Fruit fly (Drosophila melanogaster) whole organism, embryonic: ENCODE measurements around the gene CG33489.
A peak's percentile ranks its signal among the peaks of the same experiment; 100 is the strongest.

Experiments
- Atf3 ChIP-seq: fragments of 200-800 bp; sonication (Bioruptor generic); optimal IDR thresholded peaks from 3 replicates; lab custom pipeline; 2016; ENCODE audit warnings: missing biosample characterization, missing genetic modification characterization
- B-H2 ChIP-seq: fragments of 200-800 bp; sonication (Bioruptor generic); optimal IDR thresholded peaks from 2 replicates; lab custom pipeline; 2018; ENCODE audit warnings: missing biosample characterization, mild to moderate bottlenecking, missing genetic modification characterization
- C15 ChIP-seq: fragments of 200-800 bp; sonication (Bioruptor generic); IDR thresholded peaks from 3 replicates; pipeline ENCODE4 v1.3.6; 2022; ENCODE audit warnings: missing biosample characterization, missing genetic modification characterization
- CG10209 ChIP-seq: fragments of 200-800 bp; sonication (Bioruptor generic); optimal IDR thresholded peaks from 3 replicates; lab custom pipeline; 2017; ENCODE audit warnings: missing biosample characterization, mild to moderate bottlenecking, missing genetic modification characterization, missing genetic modification reagents
- CG10462 ChIP-seq: fragments of 200-800 bp; sonication (Bioruptor generic); optimal IDR thresholded peaks from 2 replicates; lab custom pipeline; 2016; ENCODE audit warnings: missing biosample characterization, missing genetic modification characterization
- CG10654 ChIP-seq: fragments of 200-800 bp; sonication (Bioruptor generic); optimal IDR thresholded peaks from 2 replicates; lab custom pipeline; 2016; ENCODE audit warnings: missing biosample characterization, missing genetic modification characterization
- CG10959 ChIP-seq: fragments of 200-800 bp; sonication (Bioruptor generic); IDR thresholded peaks from 2 replicates; pipeline ENCODE4 v1.3.6; 2022; ENCODE audit warnings: missing biosample characterization, missing genetic modification characterization
- CG12104 ChIP-seq: fragments of 200-800 bp; sonication (Bioruptor generic); optimal IDR thresholded peaks from 3 replicates; lab custom pipeline; 2016; ENCODE audit warnings: missing biosample characterization, missing genetic modification characterization
- CG13123 ChIP-seq: fragments of 200-800 bp; sonication (Bioruptor generic); optimal IDR thresholded peaks from 2 replicates; lab custom pipeline; 2016; ENCODE audit warnings: missing biosample characterization, missing genetic modification characterization
- CG14710 ChIP-seq: fragments of 200-800 bp; sonication (Bioruptor generic); optimal IDR thresholded peaks from 3 replicates; lab custom pipeline; 2019; ENCODE audit warnings: missing biosample characterization, mild to moderate bottlenecking, missing genetic modification characterization, moderate library complexity
- CG16779 ChIP-seq: fragments of 200-800 bp; sonication (Bioruptor generic); IDR thresholded peaks from 2 replicates; pipeline ENCODE4 v1.3.6; 2022; ENCODE audit warnings: missing biosample characterization, missing genetic modification characterization
- CG16815 ChIP-seq: fragments of 200-800 bp; sonication (Bioruptor generic); optimal IDR thresholded peaks from 3 replicates; lab custom pipeline; 2017; ENCODE audit warnings: missing biosample characterization, mild to moderate bottlenecking, missing genetic modification characterization
- CG17359 ChIP-seq: fragments of 200-800 bp; sonication (Bioruptor generic); optimal IDR thresholded peaks from 3 replicates; lab custom pipeline; 2018; ENCODE audit warnings: missing biosample characterization, mild to moderate bottlenecking, missing genetic modification characterization, moderate library complexity
- CG1792 ChIP-seq: fragments of 200-800 bp; sonication (Bioruptor generic); optimal IDR thresholded peaks from 2 replicates; lab custom pipeline; 2016; ENCODE audit warnings: missing biosample characterization, missing genetic modification characterization
- CG2678 ChIP-seq: fragments of 200-800 bp; sonication (Bioruptor generic); optimal IDR thresholded peaks from 3 replicates; lab custom pipeline; 2019; ENCODE audit warnings: missing biosample characterization, mild to moderate bottlenecking, missing genetic modification characterization, moderate library complexity
- CG2712 ChIP-seq: fragments of 200-800 bp; optimal IDR thresholded peaks from 3 replicates; lab custom pipeline; 2019; ENCODE audit warnings: missing biosample characterization, mild to moderate bottlenecking, missing genetic modification characterization, moderate library complexity
- CG2875 ChIP-seq: fragments of 200-800 bp; sonication (Bioruptor generic); optimal IDR thresholded peaks from 2 replicates; lab custom pipeline; 2017; ENCODE audit warnings: missing biosample characterization, mild to moderate bottlenecking, missing genetic modification characterization, missing genetic modification reagents
- CG4404 ChIP-seq: fragments of 200-800 bp; sonication (Bioruptor generic); IDR thresholded peaks from 2 replicates; pipeline ENCODE4 v1.3.6; 2022; ENCODE audit warnings: missing biosample characterization, missing genetic modification characterization
- CG4707 ChIP-seq: fragments of 200-800 bp; sonication (Bioruptor generic); optimal IDR thresholded peaks from 2 replicates; lab custom pipeline; 2018; ENCODE audit warnings: missing biosample characterization, mild to moderate bottlenecking, missing genetic modification characterization, moderate library complexity
- CG4730 ChIP-seq: fragments of 200-800 bp; sonication (Bioruptor generic); IDR thresholded peaks from 2 replicates; pipeline ENCODE4 v1.3.6; 2022; ENCODE audit warnings: missing biosample characterization, missing genetic modification characterization
- CG6175 ChIP-seq: fragments of 200-800 bp; sonication (Bioruptor generic); IDR thresholded peaks from 3 replicates; pipeline ENCODE4 v1.3.6; 2022; ENCODE audit warnings: missing biosample characterization, missing genetic modification characterization
- CG7786 ChIP-seq: fragments of 200-800 bp; sonication (Bioruptor generic); optimal IDR thresholded peaks from 2 replicates; lab custom pipeline; 2016; ENCODE audit warnings: missing biosample characterization, missing genetic modification characterization
- Ets97D ChIP-seq: fragments of 200-800 bp; sonication (Bioruptor generic); optimal IDR thresholded peaks from 3 replicates; lab custom pipeline; 2016; ENCODE audit warnings: missing biosample characterization, missing genetic modification characterization
- HmgD ChIP-seq: fragments of 200-800 bp; sonication (Bioruptor generic); optimal IDR thresholded peaks from 3 replicates; lab custom pipeline; 2016; ENCODE audit warnings: missing biosample characterization, missing genetic modification characterization
- Lpt ChIP-seq: fragments of >200 bp; optimal IDR thresholded peaks from 2 replicates; lab custom pipeline; 2018; ENCODE audit warnings: missing biosample characterization, missing genetic modification characterization
- Mad ChIP-seq: fragments of 200-800 bp; sonication (Bioruptor generic); optimal IDR thresholded peaks from 2 replicates; lab custom pipeline; 2016; ENCODE audit warnings: missing biosample characterization, missing genetic modification characterization
- Max ChIP-seq: fragments of 200-800 bp; sonication (Bioruptor generic); optimal IDR thresholded peaks from 2 replicates; lab custom pipeline; 2016; ENCODE audit warnings: missing biosample characterization, mild to moderate bottlenecking, missing genetic modification characterization
- Myb ChIP-seq: fragments of 200-800 bp; sonication (Bioruptor generic); optimal IDR thresholded peaks from 2 replicates; lab custom pipeline; 2016; ENCODE audit warnings: missing biosample characterization, missing genetic modification characterization
- Oaz ChIP-seq: fragments of 200-800 bp; sonication (Bioruptor generic); IDR thresholded peaks from 2 replicates; pipeline ENCODE4 v1.3.6; 2022; ENCODE audit warnings: missing biosample characterization, missing genetic modification characterization
- Poxn ChIP-seq: fragments of 200-800 bp; sonication (Bioruptor generic); IDR thresholded peaks from 2 replicates; pipeline ENCODE4 v1.3.6; 2022; ENCODE audit warnings: missing biosample characterization, missing genetic modification characterization
- Sox100B ChIP-seq: fragments of 200-800 bp; sonication (Bioruptor generic); optimal IDR thresholded peaks from 3 replicates; lab custom pipeline; 2018; ENCODE audit warnings: missing biosample characterization, mild to moderate bottlenecking, missing genetic modification characterization
- Usf ChIP-seq: fragments of 200-800 bp; sonication (Bioruptor generic); optimal IDR thresholded peaks from 2 replicates; lab custom pipeline; 2017; ENCODE audit warnings: missing genotype, missing biosample characterization, missing genetic modification characterization
- Vsx1 ChIP-seq: fragments of 200-800 bp; sonication (Bioruptor generic); optimal IDR thresholded peaks from 2 replicates; lab custom pipeline; 2017; ENCODE audit warnings: missing biosample characterization, mild to moderate bottlenecking, missing genetic modification characterization, missing genetic modification reagents
- Xbp1 ChIP-seq: fragments of 200-800 bp; sonication (Bioruptor generic); optimal IDR thresholded peaks from 3 replicates; lab custom pipeline; 2016; ENCODE audit warnings: missing biosample characterization, mild to moderate bottlenecking, missing genetic modification characterization
- bbx ChIP-seq: fragments of 200-800 bp; sonication (Bioruptor generic); IDR thresholded peaks from 2 replicates; pipeline ENCODE4 v1.3.6; 2022; ENCODE audit warnings: missing biosample characterization, missing genetic modification characterization; ENCODE audit not compliant: partially characterized antibody
- corto ChIP-seq: fragments of 200-800 bp; sonication (Bioruptor generic); optimal IDR thresholded peaks from 2 replicates; lab custom pipeline; 2016; ENCODE audit warnings: missing biosample characterization, mild to moderate bottlenecking, missing genetic modification characterization, moderate library complexity
- ewg ChIP-seq: fragments of 200-800 bp; sonication (Bioruptor generic); optimal IDR thresholded peaks from 3 replicates; lab custom pipeline; 2017; ENCODE audit warnings: mild to moderate bottlenecking, missing biosample characterization, missing genetic modification reagents, missing genetic modification characterization
- gsb ChIP-seq: fragments of 200-800 bp; sonication (Bioruptor generic); IDR thresholded peaks from 2 replicates; pipeline ENCODE4 v1.3.6; 2022; ENCODE audit warnings: missing biosample characterization, missing genetic modification characterization
- gt ChIP-seq: fragments of 200-800 bp; sonication (Bioruptor generic); IDR thresholded peaks from 2 replicates; pipeline ENCODE4 v1.3.6; 2022; ENCODE audit warnings: missing biosample characterization, missing genetic modification characterization
- hb ChIP-seq: fragments of 200-800 bp; sonication (Bioruptor generic); IDR thresholded peaks from 3 replicates; pipeline ENCODE4 v1.3.6; 2022; ENCODE audit warnings: missing biosample characterization, missing genetic modification characterization; ENCODE audit not compliant: partially characterized antibody
- lilli ChIP-seq: fragments of 200-800 bp; sonication (Bioruptor generic); optimal IDR thresholded peaks from 3 replicates; lab custom pipeline; 2016; ENCODE audit warnings: missing biosample characterization, missing genetic modification characterization
- luna ChIP-seq: fragments of 200-800 bp; sonication (Bioruptor generic); optimal IDR thresholded peaks from 2 replicates; lab custom pipeline; 2016; ENCODE audit warnings: missing biosample characterization, missing genetic modification characterization
- maf-S ChIP-seq: fragments of 200-800 bp; sonication (Bioruptor generic); optimal IDR thresholded peaks from 2 replicates; lab custom pipeline; 2016; ENCODE audit warnings: missing biosample characterization, missing genetic modification characterization
- nerfin-1 ChIP-seq: fragments of 200-800 bp; sonication (Bioruptor generic); optimal IDR thresholded peaks from 3 replicates; lab custom pipeline; 2019; ENCODE audit warnings: missing biosample characterization, mild to moderate bottlenecking, missing genetic modification characterization, moderate library complexity
- p53 ChIP-seq: fragments of 200-800 bp; sonication (Bioruptor generic); optimal IDR thresholded peaks from 2 replicates; lab custom pipeline; 2016; ENCODE audit warnings: missing biosample characterization, missing genetic modification characterization
- shn ChIP-seq: fragments of 200-800 bp; sonication (Bioruptor generic); optimal IDR thresholded peaks from 3 replicates; lab custom pipeline; 2016; ENCODE audit warnings: missing biosample characterization, missing genetic modification characterization
- vnd ChIP-seq: fragments of 200-800 bp; sonication (Bioruptor generic); IDR thresholded peaks from 3 replicates; pipeline ENCODE4 v1.3.6; 2022; ENCODE audit warnings: missing biosample characterization, missing genetic modification characterization; ENCODE audit not compliant: partially characterized antibody
- wdn ChIP-seq: fragments of 200-800 bp; sonication (Bioruptor generic); IDR thresholded peaks from 2 replicates; pipeline ENCODE4 v1.3.6; 2022; ENCODE audit warnings: missing biosample characterization, missing genetic modification characterization
- wek ChIP-seq: fragments of 200-800 bp; sonication (Bioruptor generic); optimal IDR thresholded peaks from 3 replicates; lab custom pipeline; 2018; ENCODE audit warnings: missing biosample characterization, mild to moderate bottlenecking, missing genetic modification characterization, moderate library complexity
- yki ChIP-seq: fragments of >200 bp; optimal IDR thresholded peaks from 3 replicates; lab custom pipeline; 2018

CG33489 gene

DNA sequence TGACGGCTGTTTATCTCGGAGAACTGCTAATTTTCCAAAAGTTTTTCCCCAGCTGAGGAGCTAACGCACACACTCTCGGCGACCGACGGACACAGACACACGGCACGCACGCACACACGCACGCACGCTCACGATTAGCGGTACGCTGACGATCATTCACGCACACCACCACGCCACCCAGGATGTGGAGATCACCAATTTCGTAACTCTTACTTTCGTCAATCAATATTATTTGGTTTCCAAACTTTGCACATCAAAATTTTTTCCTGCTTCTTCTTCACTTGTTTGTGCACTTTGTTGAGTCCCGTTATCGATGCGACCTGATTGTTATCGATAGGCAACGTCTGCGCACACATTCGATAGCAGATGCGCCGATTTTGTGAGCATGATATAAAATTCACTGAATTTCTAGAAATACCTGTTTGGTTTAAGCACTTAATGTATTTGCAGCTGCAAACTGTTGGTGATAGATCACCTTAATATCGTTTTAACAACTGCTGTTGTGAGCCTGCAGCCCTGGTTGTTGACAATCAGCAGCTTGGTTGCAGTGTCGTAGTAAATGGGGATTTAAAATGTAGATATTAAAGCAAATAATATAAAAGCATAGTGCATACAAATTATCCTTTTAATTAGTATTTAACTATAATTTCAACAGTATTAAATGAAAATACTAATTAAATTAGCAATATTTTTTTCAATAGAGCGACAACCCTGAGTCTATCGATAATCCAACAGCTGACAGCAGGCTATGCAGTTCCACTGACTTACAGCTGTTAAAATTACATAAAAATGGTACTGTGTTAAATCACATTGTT is 14.7 kb downstream of the CG33489 start, which contains the start of the genes CG7394 and Mob2 (continued):
- TF ChIP-seq vnd (peak; percentile 86), lilli (peak; percentile 95), hb (peak; percentile 60; the same call in 2 of the 3 replicates), Mad (peak; percentile 84), luna (GFP tag; lab: Kevin White, UChicago) (peak; percentile 63), CG10654 (GFP tag; lab: Kevin White, UChicago) (peak; percentile 90), Poxn (peak; percentile 79), Lpt (GFP tag; lab: Kevin White, UChicago) (no peak), ewg (GFP tag; lab: Kevin White, UChicago) (peak; percentile 98), CG12104 (GFP tag; lab: Kevin White, UChicago) (peak; percentile 73), Vsx1 (peak; percentile 59), CG4404 (GFP tag; lab: Robert Waterston, UW) (peak; percentile 79), CG13123 (peak; percentile 88), B-H2 (GFP tag; lab: Kevin White, UChicago) (peak; percentile 86), CG16779 (GFP tag; lab: Robert Waterston, UW) (peak; percentile 90), CG2678 (tag; lab: Kevin White, UChicago) (peak; percentile 92), CG14710 (tag; lab: Kevin White, UChicago) (peak; percentile 92), Atf3 (GFP tag; lab: Kevin White, UChicago) (peak; percentile 77), CG6175 (GFP tag; lab: Robert Waterston, UW) (peak; percentile 83), CG10462 (GFP tag; lab: Kevin White, UChicago) (peak; percentile 81), bbx (GFP tag; lab: Robert Waterston, UW) (peak; percentile 77), maf-S (no peak), Oaz (peak; percentile 79), gt (GFP tag; lab: Robert Waterston, UW) (peak; percentile 45), CG4730 (GFP tag; lab: Robert Waterston, UW) (peak; percentile 85), CG7786 (GFP tag; lab: Kevin White, UChicago) (peak; percentile 84), CG17359 (tag; lab: Kevin White, UChicago) (peak; percentile 88), Xbp1 (GFP tag; lab: Kevin White, UChicago) (peak; percentile 94), CG2712 (tag; lab: Kevin White, UChicago) (peak; percentile 89), nerfin-1 (tag; lab: Kevin White, UChicago) (peak; percentile 73), CG10959 (GFP tag; lab: Robert Waterston, UW) (peak; percentile 65), C15 (GFP tag; lab: Robert Waterston, UW) (peak; percentile 27; the same call in 1 of the 3 replicates), CG1792 (GFP tag; lab: Kevin White, UChicago) (peak; percentile 47), Max (peak; percentile 91), Ets97D (peak; percentile 86), p53 (GFP tag; lab: Kevin White, UChicago) (peak; percentile 20), Usf (GFP tag; lab: Kevin White, UChicago) (peak; percentile 48), HmgD (peak; percentile 12), wdn (peak; percentile 93), gsb (GFP tag; lab: Robert Waterston, UW) (peak; percentile 85), yki (no peak), Myb (GFP tag; lab: Kevin White, UChicago) (peak; percentile 59), CG16815 (peak; percentile 80), CG2875 (GFP tag; lab: Kevin White, UChicago) (peak; percentile 37), CG10209 (GFP tag; lab: Kevin White, UChicago) (peak; percentile 87), Sox100B (GFP tag; lab: Kevin White, UChicago) (peak; percentile 79), corto (peak; percentile 43), wek (no peak), CG4707 (GFP tag; lab: Kevin White, UChicago) (peak; percentile 70), shn (GFP tag; lab: Kevin White, UChicago) (peak; percentile 59)
